Worm (Caenorhabditis elegans) whole organism, young adult: ENCODE data around the gene lir-2.

Source experiments
- B0035.1 ChIP-seq: sonication (generic microtip); optimal IDR thresholded peaks from 2 replicates; lab custom pipeline; 2016; ENCODE audit warnings: missing genetic modification characterization, mild to moderate bottlenecking, missing compliant biosample characterization, missing genotype, missing genetic modification reagents
- C17E4.6 ChIP-seq: fragments of 200-800 bp; sonication (Bioruptor generic); IDR thresholded peaks from 2 replicates; pipeline ENCODE4 v1.3.6; 2022; ENCODE audit warnings: missing genetic modification reagents, missing genetic modification characterization, missing compliant biosample characterization
- F10E7.11 ChIP-seq: sonication (generic microtip); optimal IDR thresholded peaks from 2 replicates; lab custom pipeline; 2017; ENCODE audit warnings: mild to moderate bottlenecking, missing genetic modification characterization, moderate library complexity, missing compliant biosample characterization
- F23B12.7 ChIP-seq: sonication (generic microtip); optimal IDR thresholded peaks from 2 replicates; lab custom pipeline; 2017; ENCODE audit warnings: missing genetic modification characterization, mild to moderate bottlenecking, missing compliant biosample characterization, antibody characterized with exemption, moderate library complexity; ENCODE audit not compliant: insufficient read depth
- F52B5.7 ChIP-seq: sonication (generic microtip); optimal IDR thresholded peaks from 2 replicates; lab custom pipeline; 2016; ENCODE audit warnings: mild to moderate bottlenecking, missing genetic modification characterization, missing compliant biosample characterization
- F57A8.1 ChIP-seq: fragments of 200-800 bp; sonication (Bioruptor generic); optimal IDR thresholded peaks from 2 replicates; lab custom pipeline; 2018; ENCODE audit warnings: mild to moderate bottlenecking, missing genetic modification characterization, moderate library complexity, missing compliant biosample characterization
- T26A5.8 ChIP-seq: sonication (generic microtip); optimal IDR thresholded peaks from 2 replicates; lab custom pipeline; 2016; ENCODE audit warnings: missing genetic modification characterization, missing compliant biosample characterization
- Y53G8AR.9 ChIP-seq: fragments of 200-800 bp; sonication (Bioruptor generic); conservative IDR thresholded peaks from 2 replicates; pipeline ENCODE4 v1.3.6; 2022; ENCODE audit warnings: missing genetic modification reagents, missing genetic modification characterization, missing compliant biosample characterization
- Y95B8A.8 ChIP-seq: fragments of 200-800 bp; sonication (Bioruptor generic); IDR thresholded peaks from 2 replicates; pipeline ENCODE4 v1.3.6; 2022; ENCODE audit warnings: missing genetic modification reagents, missing genetic modification characterization, missing compliant biosample characterization
- ZK185.1 ChIP-seq: sonication (generic microtip); optimal IDR thresholded peaks from 2 replicates; lab custom pipeline; 2016; ENCODE audit warnings: mild to moderate bottlenecking, missing genetic modification characterization, missing compliant biosample characterization; ENCODE audit not compliant: poor library complexity, severe bottlenecking
- aptf-3 ChIP-seq: fragments of 200-800 bp; sonication (Bioruptor generic); IDR thresholded peaks from 2 replicates; pipeline ENCODE4 v1.3.6; 2022; ENCODE audit warnings: missing genetic modification characterization, missing compliant biosample characterization
- atf-7 ChIP-seq: sonication (generic microtip); optimal IDR thresholded peaks from 2 replicates; lab custom pipeline; 2017; ENCODE audit warnings: mild to moderate bottlenecking, missing genetic modification characterization, missing compliant biosample characterization
- cebp-1 ChIP-seq, 2 experiments: fragments of 200-800 bp in 1 of 2; sonication (Bioruptor generic) in 1 of 2; sonication (generic microtip) in 1 of 2; IDR thresholded peaks in 1 of 2; optimal IDR thresholded peaks in 1 of 2; 2 replicates each; pipeline versions ENCODE4 v1.3.6 to Lab custom; 2017 to 2022; ENCODE audit warnings: missing compliant biosample characterization in 2 of 2, missing genetic modification characterization in 2 of 2, mild to moderate bottlenecking in 1 of 2, missing genetic modification reagents in 1 of 2, moderate library complexity in 1 of 2
- ceh-91 ChIP-seq: fragments of 200-800 bp; sonication (Bioruptor generic); IDR thresholded peaks from 2 replicates; pipeline ENCODE4 v1.3.6; 2022; ENCODE audit warnings: missing genetic modification reagents, missing genetic modification characterization, missing compliant biosample characterization
- dox-1 ChIP-seq: fragments of 200-800 bp; sonication (Bioruptor generic); IDR thresholded peaks from 2 replicates; pipeline ENCODE4 v1.3.6; 2022; ENCODE audit warnings: missing genetic modification reagents, missing genetic modification characterization, missing compliant biosample characterization
- dpff-1 ChIP-seq: sonication (generic microtip); optimal IDR thresholded peaks from 2 replicates; lab custom pipeline; 2017; ENCODE audit warnings: mild to moderate bottlenecking, missing genetic modification characterization, missing compliant biosample characterization
- egrh-3 ChIP-seq: fragments of 200-800 bp; sonication (Bioruptor generic); IDR thresholded peaks from 2 replicates; pipeline ENCODE4 v1.3.6; 2022; ENCODE audit warnings: missing genetic modification reagents, missing genetic modification characterization, missing compliant biosample characterization
- ekl-4 ChIP-seq: fragments of 200-800 bp; sonication (Bioruptor generic); IDR thresholded peaks from 2 replicates; pipeline ENCODE4 v1.3.6; 2022; ENCODE audit warnings: missing genetic modification reagents, missing genetic modification characterization, missing compliant biosample characterization
- ets-4 ChIP-seq: fragments of 200-800 bp; sonication (Bioruptor generic); optimal IDR thresholded peaks from 2 replicates; lab custom pipeline; 2018; ENCODE audit warnings: mild to moderate bottlenecking, missing genetic modification characterization, missing compliant biosample characterization
- hsf-1 ChIP-seq: fragments of 200-800 bp; sonication (Bioruptor generic); IDR thresholded peaks from 2 replicates; pipeline ENCODE4 v1.3.6; 2022; ENCODE audit warnings: missing genetic modification reagents, missing genetic modification characterization, missing compliant biosample characterization
- lag-1 ChIP-seq: fragments of 200-800 bp; sonication (Bioruptor generic); IDR thresholded peaks from 2 replicates; pipeline ENCODE4 v1.3.6; 2022; ENCODE audit warnings: missing genetic modification reagents, missing genetic modification characterization, missing compliant biosample characterization
- lin-54 ChIP-seq: fragments of 200-800 bp; sonication (Bioruptor generic); optimal IDR thresholded peaks from 2 replicates; lab custom pipeline; 2018; ENCODE audit warnings: mild to moderate bottlenecking, missing genetic modification characterization, missing compliant biosample characterization
- lsy-27 ChIP-seq: sonication (generic microtip); optimal IDR thresholded peaks from 2 replicates; lab custom pipeline; 2017; ENCODE audit warnings: missing genetic modification characterization, mild to moderate bottlenecking, missing compliant biosample characterization, antibody characterized with exemption, missing genotype, borderline replicate concordance; ENCODE audit not compliant: insufficient read depth
- nfya-1 ChIP-seq: sonication (generic microtip); optimal IDR thresholded peaks from 2 replicates; lab custom pipeline; 2017; ENCODE audit warnings: antibody characterized with exemption, missing compliant biosample characterization, missing genetic modification characterization, borderline replicate concordance; ENCODE audit not compliant: insufficient read depth
- nhr-80 ChIP-seq: sonication (generic microtip); optimal IDR thresholded peaks from 2 replicates; lab custom pipeline; 2016; ENCODE audit warnings: missing genetic modification characterization, missing compliant biosample characterization
- nhr-90 ChIP-seq: sonication (generic microtip); optimal IDR thresholded peaks from 2 replicates; lab custom pipeline; 2016; ENCODE audit warnings: missing genotype, mild to moderate bottlenecking, missing genetic modification characterization, missing compliant biosample characterization
- pbrm-1 ChIP-seq: fragments of 200-800 bp; sonication (Bioruptor generic); IDR thresholded peaks from 2 replicates; pipeline ENCODE4 v1.3.6; 2022; ENCODE audit warnings: missing genetic modification reagents, missing genetic modification characterization, missing compliant biosample characterization
- pha-4 ChIP-seq: fragments of 150-350 bp; sonication (generic microtip); optimal IDR thresholded peaks from 2 replicates; lab custom pipeline; 2014; ENCODE audit warnings: missing biosample characterization, missing genetic modification reagents, missing genetic modification characterization
- rcor-1 ChIP-seq: fragments of 200-800 bp; sonication (Bioruptor generic); IDR thresholded peaks from 2 replicates; pipeline ENCODE4 v1.3.6; 2022; ENCODE audit warnings: missing genetic modification reagents, missing genetic modification characterization, missing compliant biosample characterization
- rec-8 ChIP-seq, 2 experiments: sonication (generic microtip); optimal IDR thresholded peaks; 2 replicates each; lab custom pipeline; 2016; ENCODE audit warnings: mild to moderate bottlenecking in 2 of 2, missing genetic modification characterization in 2 of 2, missing genetic modification reagents in 2 of 2, missing genotype in 2 of 2, missing biosample characterization in 1 of 2, missing compliant biosample characterization in 1 of 2, moderate library complexity in 1 of 2
- repo-1 ChIP-seq: sonication (generic microtip); optimal IDR thresholded peaks from 2 replicates; lab custom pipeline; 2017; ENCODE audit warnings: mild to moderate bottlenecking, missing genetic modification characterization, missing compliant biosample characterization
- rpc-1 ChIP-seq, 2 experiments: fragments of 150-350 bp in 1 of 2; sonication (generic microtip) in 1 of 2; optimal IDR thresholded peaks; 2 replicates each; lab custom pipeline; 2014 to 2018; ENCODE audit warnings: missing biosample characterization in 1 of 2, missing genetic modification characterization in 1 of 2, missing genetic modification reagents in 1 of 2, missing genotype in 1 of 2
- sdz-38 ChIP-seq: sonication (generic microtip); optimal IDR thresholded peaks from 2 replicates; lab custom pipeline; 2016; ENCODE audit warnings: missing genotype, missing genetic modification characterization, missing compliant biosample characterization
- ztf-18 ChIP-seq: sonication (generic microtip); optimal IDR thresholded peaks from 2 replicates; lab custom pipeline; 2016; ENCODE audit warnings: missing genotype, mild to moderate bottlenecking, missing genetic modification characterization, missing compliant biosample characterization
- ztf-28 ChIP-seq: fragments of 200-800 bp; sonication (Bioruptor generic); IDR thresholded peaks from 2 replicates; pipeline ENCODE4 v1.3.6; 2022; ENCODE audit warnings: missing genetic modification reagents, missing genetic modification characterization, missing compliant biosample characterization

Gene lir-2

DNA sequence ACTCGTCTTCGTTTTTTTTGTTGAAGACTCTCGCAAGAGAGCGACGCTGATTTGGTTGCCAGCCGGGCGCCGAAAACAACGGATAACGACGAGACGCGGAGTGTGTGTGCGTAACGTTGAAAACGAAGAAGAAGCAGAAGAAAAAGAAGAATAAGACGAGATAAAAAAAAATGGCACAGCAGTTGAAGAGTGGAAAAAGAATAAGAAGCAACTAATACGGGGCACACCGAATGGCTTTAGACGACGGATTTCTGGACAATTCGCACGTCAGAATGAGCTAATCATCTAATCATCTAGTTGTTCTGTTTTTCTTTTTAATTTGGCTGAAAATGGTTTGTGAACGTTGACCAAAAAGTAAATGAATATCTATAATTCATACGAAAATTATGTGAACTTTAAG lies 30.1 kb upstream of the lir-2 start:
- TF ChIP-seq nhr-90 (no peak), T26A5.8 (tag; lab: Kevin White, UChicago) (no peak), rec-8 (tag; optimal IDR thresholded peaks at IDR 0.05; lab: Kevin White, UChicago) (no peak), aptf-3 (GFP tag; lab: Robert Waterston, UW) (no peak), ztf-18 (tag; lab: Kevin White, UChicago) (no peak), Y53G8AR.9 (GFP tag; lab: Robert Waterston, UW) (no peak), nfya-1 (tag; lab: Kevin White, UChicago) (no peak), B0035.1 (tag; lab: Kevin White, UChicago) (no peak), rpc-1 (optimal IDR thresholded peaks at IDR 0.05; lab: Kevin White, UChicago) (no peak), rpc-1 (tag; optimal IDR thresholded peaks at IDR 0.05; lab: Kevin White, UChicago) (no peak), dox-1 (GFP tag; lab: Robert Waterston, UW) (no peak), F52B5.7 (tag; lab: Kevin White, UChicago) (no peak), Y95B8A.8 (GFP tag; lab: Robert Waterston, UW) (no peak)
- TF ChIP-seq, all 124 proteins: peak for 0

DNA sequence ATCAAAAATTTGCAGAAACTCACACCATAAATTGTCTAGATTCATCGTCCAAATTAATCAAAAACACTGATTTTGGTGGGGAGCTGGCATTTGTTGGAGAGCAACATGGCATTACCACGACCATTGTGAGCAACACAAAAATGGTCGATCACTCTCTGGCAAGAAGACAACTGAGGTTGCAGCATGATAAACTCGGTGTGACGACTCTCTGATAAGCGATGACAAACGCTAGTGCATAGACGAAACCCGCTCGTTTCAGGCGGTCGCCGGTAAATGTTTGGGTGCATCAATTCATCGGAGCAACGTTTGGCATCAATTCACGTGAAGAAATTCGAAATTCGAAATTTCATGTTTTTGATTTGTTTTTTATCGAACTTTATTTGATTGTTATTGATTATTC lies 28.0 kb upstream of the lir-2 start:
- TF ChIP-seq egrh-3 (GFP tag; lab: Robert Waterston, UW) (no peak), rec-8 (tag; optimal IDR thresholded peaks at IDR 0.05; lab: Kevin White, UChicago) (no peak), pbrm-1 (GFP tag; lab: Robert Waterston, UW) (no peak), nhr-80 (tag; lab: Kevin White, UChicago) (peak; percentile 94), lsy-27 (tag; lab: Kevin White, UChicago) (no peak), lin-54 (GFP tag; lab: Kevin White, UChicago) (no peak), repo-1 (tag; lab: Kevin White, UChicago) (no peak), F10E7.11 (tag; lab: Kevin White, UChicago) (no peak), sdz-38 (tag; lab: Kevin White, UChicago) (no peak), ZK185.1 (no peak), F57A8.1 (GFP tag; lab: Kevin White, UChicago) (no peak), dox-1 (GFP tag; lab: Robert Waterston, UW) (peak; percentile 47), ets-4 (GFP tag; lab: Kevin White, UChicago) (peak; percentile 31), lag-1 (GFP tag; lab: Robert Waterston, UW) (no peak), pha-4 (tag; lab: Kevin White, UChicago) (no peak), ekl-4 (no peak), rcor-1 (GFP tag; lab: Robert Waterston, UW) (no peak), cebp-1 (GFP tag; IDR thresholded peaks at IDR 0.05; lab: Robert Waterston, UW) (no peak), cebp-1 (tag; optimal IDR thresholded peaks at IDR 0.05; lab: Kevin White, UChicago) (peak; percentile 6), ceh-91 (GFP tag; lab: Robert Waterston, UW) (no peak), dpff-1 (tag; lab: Kevin White, UChicago) (no peak), hsf-1 (GFP tag; lab: Robert Waterston, UW) (no peak), C17E4.6 (GFP tag; lab: Robert Waterston, UW) (no peak), atf-7 (tag; lab: Kevin White, UChicago) (peak; percentile 31), ztf-28 (GFP tag; lab: Robert Waterston, UW) (0 out of 2 replicates have a peak, but pooled peaks have one; percentile 24), F23B12.7 (tag; lab: Kevin White, UChicago) (no peak)
